Worm (Caenorhabditis elegans) whole organism, L4/young adult: Measurements from ENCODE around the gene pgp-10.

Source experiments
- W03F9.2 ChIP-seq: fragments of 150-350 bp; optimal IDR thresholded peaks from 2 replicates; lab custom pipeline; 2014; ENCODE audit warnings: missing biosample characterization, missing genetic modification characterization
- dao-5 ChIP-seq: sonication (generic microtip); optimal IDR thresholded peaks from 2 replicates; lab custom pipeline; 2016; ENCODE audit warnings: missing genotype, missing genetic modification characterization, moderate library complexity, missing compliant biosample characterization
- him-1 ChIP-seq: sonication (generic microtip); optimal IDR thresholded peaks from 2 replicates; lab custom pipeline; 2016; ENCODE audit warnings: missing genotype, missing genetic modification reagents, missing genetic modification characterization, missing compliant biosample characterization

Gene pgp-10

ce11 chrX:7158736-7159135, at the start of gene pgp-10:
TSS of gene pgp-10 (plus strand) at chrX:7159036.
- TF ChIP-seq him-1 (tag; lab: Kevin White, UChicago) (no peak), dao-5 (tag; lab: Kevin White, UChicago) (no peak), W03F9.2 (tag; lab: Kevin White, UChicago) (no peak)

DNA sequence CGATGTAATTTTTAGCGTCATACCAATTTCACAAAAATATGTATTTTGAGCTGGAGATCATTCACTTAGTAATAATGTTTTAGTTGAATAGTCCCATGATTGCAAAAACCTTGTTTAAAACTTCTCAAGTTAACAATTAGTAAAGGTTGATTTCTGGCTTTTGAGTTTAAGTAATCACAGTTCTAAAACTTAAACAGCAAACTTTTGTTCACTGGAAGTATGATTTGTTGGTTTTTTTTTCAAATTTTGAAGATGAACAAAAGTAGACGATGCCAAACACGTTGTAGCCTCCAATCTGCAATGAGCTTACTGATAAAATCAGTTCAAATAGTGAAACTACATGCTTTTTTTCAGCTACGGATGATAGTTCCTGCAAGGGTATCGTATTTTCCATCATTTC, 46.2 kb upstream of the pgp-10 start, which contains the start of gene C36B7.1:
Gene C36B7.1 (plus strand): TSS at position 301 of the 400 bp plus-strand sequence.
- no peak for TF ChIP-seq dao-5 (tag; lab: Kevin White, UChicago)
- TF ChIP-seq him-1 (tag; lab: Kevin White, UChicago): no peak
- TF ChIP-seq W03F9.2 (tag; lab: Kevin White, UChicago): no peak

DNA sequence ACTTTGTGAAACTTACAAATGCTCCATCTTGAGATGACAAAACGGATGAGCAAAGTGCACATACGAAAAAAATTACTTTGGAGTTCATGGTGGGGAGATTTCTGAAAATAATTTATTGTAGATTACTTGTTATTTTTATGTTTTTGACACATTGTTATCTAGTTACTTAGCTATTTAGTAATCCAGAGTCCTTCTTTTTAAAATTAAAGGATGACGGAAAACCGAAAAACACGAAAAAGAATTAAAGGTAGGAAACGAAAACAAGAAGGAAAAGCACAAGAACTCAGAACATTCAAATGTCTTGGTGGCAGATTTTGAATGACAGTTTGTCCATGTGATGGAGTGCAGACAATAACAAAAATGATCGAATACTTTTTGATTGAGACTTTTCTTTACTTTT, 41.9 kb upstream of the pgp-10 start, which contains the start of gene hen-1:
Gene hen-1 (minus strand): TSS at position 101 of the 400 bp plus-strand sequence.
- TF ChIP-seq him-1 (tag; lab: Kevin White, UChicago): no peak
- no peak for TF ChIP-seq W03F9.2 (tag; lab: Kevin White, UChicago)
- TF ChIP-seq dao-5 (tag; lab: Kevin White, UChicago): no peak

DNA sequence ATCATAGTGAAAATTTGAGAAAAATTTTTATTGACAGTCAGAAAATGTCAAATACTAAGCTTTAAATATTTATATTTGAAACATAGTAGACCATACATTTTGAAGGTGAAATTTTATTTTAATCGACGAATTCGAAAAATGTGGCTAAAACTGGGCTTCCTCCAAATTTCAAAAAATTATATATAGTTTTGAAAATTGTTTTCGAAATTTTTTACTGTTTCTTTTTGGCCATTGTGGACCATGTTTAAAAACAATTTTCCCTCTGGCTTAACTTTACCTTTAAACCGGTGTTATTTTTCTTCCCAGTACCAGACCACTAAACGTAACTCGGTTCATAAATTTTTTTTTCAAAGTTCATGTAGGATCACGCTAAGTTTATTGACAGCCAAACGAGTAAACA, 36.2 kb upstream of the pgp-10 start:
- no peak for TF ChIP-seq dao-5 (tag; lab: Kevin White, UChicago)
- TF ChIP-seq him-1 (tag; lab: Kevin White, UChicago): no peak
- no peak for TF ChIP-seq W03F9.2 (tag; lab: Kevin White, UChicago)

DNA sequence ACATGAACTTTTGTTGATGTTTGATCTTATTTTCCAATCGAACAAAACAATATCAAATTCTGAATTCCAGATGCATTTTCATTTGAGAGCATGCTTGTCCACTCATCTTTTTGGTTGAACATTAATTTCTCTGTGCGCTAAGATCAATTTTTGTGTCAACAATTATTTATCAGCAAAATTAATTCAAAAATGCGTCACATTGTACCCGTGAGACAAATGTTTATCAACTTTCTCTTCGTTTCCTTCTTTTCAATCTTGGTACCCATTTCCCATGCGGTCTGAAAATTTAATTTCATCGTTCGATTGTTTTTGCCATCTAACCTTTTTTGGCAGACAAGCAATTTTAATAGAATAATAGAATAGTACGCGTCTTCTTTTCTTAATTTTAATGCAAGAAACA, 34.8 kb upstream of the pgp-10 start:
- TF ChIP-seq W03F9.2 (tag; lab: Kevin White, UChicago) (no peak), dao-5 (tag; lab: Kevin White, UChicago) (no peak), him-1 (tag; lab: Kevin White, UChicago) (no peak)

DNA sequence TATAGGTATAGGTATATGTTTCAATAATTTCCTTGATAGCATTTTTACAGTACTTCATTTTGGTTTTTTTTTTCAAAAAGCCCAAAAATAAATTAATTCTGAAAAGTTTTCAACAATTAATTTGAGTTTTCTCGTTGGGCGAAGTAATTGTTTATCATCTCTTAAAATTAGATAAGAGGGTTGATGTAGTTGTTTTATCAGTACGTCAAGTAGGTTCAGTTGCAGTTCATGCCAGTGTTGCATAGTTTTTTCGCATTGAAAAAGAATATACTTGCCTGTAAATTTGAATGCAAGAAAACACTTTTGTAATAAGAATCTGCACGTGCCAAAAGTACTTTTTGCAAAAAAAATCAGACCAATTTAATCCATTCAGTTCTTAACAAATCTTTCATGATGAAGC, 33.7 kb upstream of the pgp-10 start:
- TF ChIP-seq W03F9.2 (tag; lab: Kevin White, UChicago) (no peak), dao-5 (tag; lab: Kevin White, UChicago) (no peak), him-1 (tag; lab: Kevin White, UChicago) (no peak)

DNA sequence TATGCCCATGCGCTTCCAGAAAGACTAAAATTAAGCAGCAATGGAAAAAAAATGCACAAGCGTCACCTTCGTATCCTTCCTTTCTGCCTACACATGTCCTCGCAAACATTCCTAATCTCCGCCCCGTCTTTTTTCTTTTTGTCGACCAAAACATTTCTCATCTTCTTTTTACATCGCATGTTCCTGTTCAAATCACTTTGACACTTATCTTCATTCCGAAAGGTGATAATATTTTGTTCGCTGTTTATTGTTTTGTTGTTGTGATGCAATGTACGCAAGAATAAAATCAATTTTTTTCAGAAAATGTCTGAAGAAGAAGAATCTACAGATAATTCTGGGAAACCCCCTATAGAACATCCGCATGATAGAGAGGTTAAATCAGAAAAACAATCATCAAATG, 32.5 kb upstream of the pgp-10 start, which contains the start of gene ist-1:
Gene ist-1 (plus strand): TSS at position 301 of the 400 bp plus-strand sequence.
- TF ChIP-seq dao-5 (tag; lab: Kevin White, UChicago): no peak

- no peak for TF ChIP-seq dao-5 (tag; lab: Kevin White, UChicago)
- TF ChIP-seq W03F9.2 (tag; lab: Kevin White, UChicago): no peak
- no peak for TF ChIP-seq him-1 (tag; lab: Kevin White, UChicago)
Measured at ce11 chrX:7128615-7129014, 30.2 kb upstream of the pgp-10 start.

- TF ChIP-seq W03F9.2 (tag; lab: Kevin White, UChicago) (no peak), him-1 (tag; lab: Kevin White, UChicago) (no peak), dao-5 (tag; lab: Kevin White, UChicago) (no peak)
Measured at ce11 chrX:7129460-7129859, 29.4 kb upstream of the pgp-10 start.

- TF ChIP-seq him-1 (tag; lab: Kevin White, UChicago) (no peak), W03F9.2 (tag; lab: Kevin White, UChicago) (no peak), dao-5 (tag; lab: Kevin White, UChicago) (no peak)
Measured at ce11 chrX:7131206-7131605, 27.6 kb upstream of the pgp-10 start.

DNA sequence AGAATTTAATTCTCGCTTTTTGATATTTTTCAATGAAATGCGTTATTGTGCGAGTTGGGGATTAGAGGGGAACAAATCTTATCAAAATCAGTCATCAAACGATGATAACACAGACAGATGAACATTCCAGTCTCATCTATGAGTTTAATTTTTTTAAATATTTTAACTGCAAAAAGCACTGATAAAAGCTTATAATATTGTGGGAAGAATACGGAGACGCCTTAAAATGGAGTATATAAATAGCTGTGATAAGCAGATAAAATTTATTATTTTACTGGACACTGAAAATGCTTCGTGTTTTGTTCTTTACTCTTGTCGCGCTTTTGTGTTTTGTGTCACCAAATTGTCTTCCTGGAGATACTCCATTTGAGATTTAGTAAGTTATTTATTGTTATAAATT, 19.2 kb upstream of the pgp-10 start, which contains the start of gene clec-86:
Gene clec-86 (plus strand): TSS at position 262 of the 400 bp plus-strand sequence.
- no peak for TF ChIP-seq him-1 (tag; lab: Kevin White, UChicago)
- TF ChIP-seq dao-5 (tag; lab: Kevin White, UChicago): no peak
- TF ChIP-seq W03F9.2 (tag; lab: Kevin White, UChicago): no peak

ce11 chrX:7140682-7141254, 18.1 kb upstream of the pgp-10 start:
- no peak for TF ChIP-seq dao-5 (tag; lab: Kevin White, UChicago)
- no peak for TF ChIP-seq him-1 (tag; lab: Kevin White, UChicago)
- no peak for TF ChIP-seq W03F9.2 (tag; lab: Kevin White, UChicago)

ce11 chrX:7143515-7143914, 15.3 kb upstream of the pgp-10 start, which contains the start of gene alh-10:
TSS of gene alh-10 (minus strand) at chrX:7143641.
- TF ChIP-seq dao-5 (tag; lab: Kevin White, UChicago): no peak
- TF ChIP-seq W03F9.2 (tag; lab: Kevin White, UChicago): no peak
- TF ChIP-seq him-1 (tag; lab: Kevin White, UChicago): no peak

DNA sequence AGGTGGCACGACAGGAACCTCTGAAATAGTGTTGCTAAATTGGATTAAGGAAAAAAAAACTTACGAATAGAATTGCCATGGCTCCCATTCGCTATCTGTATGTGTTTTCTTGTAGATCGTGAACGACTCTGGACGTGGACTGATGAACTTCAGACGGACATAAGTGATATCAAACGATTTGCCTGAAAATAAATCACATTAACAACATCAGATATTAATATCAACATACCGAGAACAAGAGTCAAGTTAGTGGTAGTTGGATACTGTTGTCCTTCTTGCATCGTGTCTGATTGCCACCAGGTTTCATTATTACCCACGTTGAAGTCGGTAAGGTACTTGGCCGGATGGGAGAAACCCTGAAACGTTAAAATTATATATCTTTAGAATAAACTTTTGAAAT, 9.2 kb upstream of the pgp-10 start:
- TF ChIP-seq him-1 (tag; lab: Kevin White, UChicago): no peak
- no peak for TF ChIP-seq dao-5 (tag; lab: Kevin White, UChicago)
- TF ChIP-seq W03F9.2 (tag; lab: Kevin White, UChicago): no peak
